Worm (Caenorhabditis elegans) whole organism, L3 larva: ENCODE results near the gene C34B4.4.

ENCODE experiments used
- R02D3.7 ChIP-seq: fragments of 150-350 bp; optimal IDR thresholded peaks from 2 replicates; lab custom pipeline; 2014; ENCODE audit warnings: missing biosample characterization, missing genetic modification characterization
- ZK546.5 ChIP-seq: sonication (generic microtip); optimal IDR thresholded peaks from 2 replicates; lab custom pipeline; 2017; ENCODE audit warnings: missing biosample characterization, missing genetic modification characterization
- ama-1 ChIP-seq: fragments of 150-350 bp; optimal IDR thresholded peaks from 2 replicates; lab custom pipeline; 2018
- ceh-16 ChIP-seq: sonication (generic microtip); optimal IDR thresholded peaks from 2 replicates; lab custom pipeline; 2017; ENCODE audit warnings: missing biosample characterization, missing genetic modification characterization
- ceh-28 ChIP-seq: fragments of 150-350 bp; optimal IDR thresholded peaks from 2 replicates; lab custom pipeline; 2014; ENCODE audit warnings: missing biosample characterization, missing genetic modification reagents, missing genetic modification characterization
- ceh-82 ChIP-seq: fragments of 150-350 bp; optimal IDR thresholded peaks from 2 replicates; lab custom pipeline; 2014; ENCODE audit warnings: missing biosample characterization, missing genetic modification characterization
- daf-12 ChIP-seq: fragments of 150-350 bp; optimal IDR thresholded peaks from 2 replicates; lab custom pipeline; 2014; ENCODE audit warnings: missing biosample characterization, missing genetic modification reagents, missing genetic modification characterization
- elt-1 ChIP-seq: fragments of 150-350 bp; optimal IDR thresholded peaks from 2 replicates; lab custom pipeline; 2014; ENCODE audit warnings: missing biosample characterization, missing genetic modification characterization
- elt-2 ChIP-seq: sonication (generic microtip); optimal IDR thresholded peaks from 2 replicates; lab custom pipeline; 2016; ENCODE audit warnings: missing genetic modification reagents, mild to moderate bottlenecking, missing genetic modification characterization, missing compliant biosample characterization
- elt-3 ChIP-seq, 3 experiments: fragments of 150-350 bp in 1 of 3; sonication (generic microtip) in 2 of 3; optimal IDR thresholded peaks; 2 replicates in 2 of 3; 4 replicates in 1 of 3; lab custom pipeline; 2014 to 2017; ENCODE audit warnings: missing biosample characterization in 3 of 3, missing genetic modification characterization in 3 of 3
- eor-1 ChIP-seq, 2 experiments: fragments of 150-350 bp; optimal IDR thresholded peaks; 2 replicates each; lab custom pipeline; 2014 to 2018; ENCODE audit warnings: missing biosample characterization in 2 of 2, missing genetic modification characterization in 2 of 2
- fkh-10 ChIP-seq: sonication (generic microtip); optimal IDR thresholded peaks from 2 replicates; lab custom pipeline; 2017; ENCODE audit warnings: missing biosample characterization, missing genetic modification reagents, missing genetic modification characterization
- fkh-2 ChIP-seq: fragments of 150-350 bp; optimal IDR thresholded peaks from 2 replicates; lab custom pipeline; 2014; ENCODE audit warnings: missing biosample characterization, missing genetic modification reagents, missing genetic modification characterization
- hmg-11 ChIP-seq: sonication (generic microtip); optimal IDR thresholded peaks from 2 replicates; lab custom pipeline; 2016; ENCODE audit warnings: missing genetic modification characterization, missing compliant biosample characterization
- jun-1 ChIP-seq: fragments of 150-350 bp; optimal IDR thresholded peaks from 2 replicates; lab custom pipeline; 2014; ENCODE audit warnings: missing biosample characterization, missing genetic modification reagents, missing genetic modification characterization
- lin-15B ChIP-seq: fragments of 150-350 bp; optimal IDR thresholded peaks from 2 replicates; lab custom pipeline; 2014; ENCODE audit warnings: missing biosample characterization, missing genetic modification characterization
- mdl-1 ChIP-seq: fragments of 150-350 bp; optimal IDR thresholded peaks from 2 replicates; lab custom pipeline; 2014; ENCODE audit warnings: missing biosample characterization, missing genetic modification characterization
- mml-1 ChIP-seq: fragments of 150-350 bp; sonication (generic microtip); optimal IDR thresholded peaks from 3 replicates; lab custom pipeline; 2014; ENCODE audit warnings: missing biosample characterization, missing genetic modification characterization
- nfya-1 ChIP-seq: sonication (generic microtip); optimal IDR thresholded peaks from 2 replicates; lab custom pipeline; 2017; ENCODE audit warnings: missing genetic modification characterization, mild to moderate bottlenecking, missing compliant biosample characterization, antibody characterized with exemption, moderate library complexity; ENCODE audit not compliant: insufficient read depth
- nhr-23 ChIP-seq: fragments of 150-350 bp; optimal IDR thresholded peaks from 2 replicates; lab custom pipeline; 2014; ENCODE audit warnings: missing biosample characterization, missing genetic modification reagents, missing genetic modification characterization
- nhr-237 ChIP-seq: fragments of 150-350 bp; optimal IDR thresholded peaks from 2 replicates; lab custom pipeline; 2014; ENCODE audit warnings: missing biosample characterization, missing genetic modification characterization
- nhr-28 ChIP-seq: fragments of 150-350 bp; optimal IDR thresholded peaks from 2 replicates; lab custom pipeline; 2014; ENCODE audit warnings: missing biosample characterization, missing genetic modification characterization
- nhr-43 ChIP-seq: sonication (generic microtip); optimal IDR thresholded peaks from 2 replicates; lab custom pipeline; 2016; ENCODE audit warnings: mild to moderate bottlenecking, missing genetic modification characterization, missing compliant biosample characterization; ENCODE audit not compliant: poor library complexity, severe bottlenecking
- nhr-67 ChIP-seq: fragments of 150-350 bp; optimal IDR thresholded peaks from 2 replicates; lab custom pipeline; 2014; ENCODE audit warnings: missing biosample characterization, missing genetic modification characterization
- nhr-76 ChIP-seq: fragments of 150-350 bp; sonication (generic microtip); optimal IDR thresholded peaks from 5 replicates; lab custom pipeline; 2014; ENCODE audit warnings: missing biosample characterization, missing genetic modification characterization
- pha-4 ChIP-seq: fragments of 150-350 bp; optimal IDR thresholded peaks from 2 replicates; lab custom pipeline; 2014; ENCODE audit warnings: missing biosample characterization, missing genetic modification reagents, missing genetic modification characterization
- pqm-1 ChIP-seq: fragments of 150-350 bp; optimal IDR thresholded peaks from 2 replicates; lab custom pipeline; 2017; ENCODE audit warnings: missing biosample characterization, missing genetic modification characterization, inconsistent platforms
- sea-2 ChIP-seq: fragments of 150-350 bp; sonication (generic microtip); optimal IDR thresholded peaks from 4 replicates; lab custom pipeline; 2014; ENCODE audit warnings: missing biosample characterization, missing genetic modification reagents, missing genetic modification characterization
- skn-1 ChIP-seq: fragments of 150-350 bp; optimal IDR thresholded peaks from 2 replicates; lab custom pipeline; 2014; ENCODE audit warnings: missing biosample characterization, missing genetic modification characterization
- snpc-4 ChIP-seq: fragments of 150-350 bp; optimal IDR thresholded peaks from 2 replicates; lab custom pipeline; 2014; ENCODE audit warnings: missing biosample characterization, missing genetic modification characterization
- tbx-2 ChIP-seq: sonication (generic microtip); optimal IDR thresholded peaks from 2 replicates; lab custom pipeline; 2016; ENCODE audit warnings: mild to moderate bottlenecking, missing genetic modification characterization, missing compliant biosample characterization
- unc-62 ChIP-seq: fragments of 150-350 bp; sonication (generic microtip); optimal IDR thresholded peaks from 4 replicates; lab custom pipeline; 2014; ENCODE audit warnings: missing biosample characterization, missing genetic modification reagents, missing genetic modification characterization
- zag-1 ChIP-seq: fragments of 150-350 bp; optimal IDR thresholded peaks from 2 replicates; lab custom pipeline; 2014; ENCODE audit warnings: missing biosample characterization, missing genetic modification characterization
- ztf-11 ChIP-seq: fragments of 150-350 bp; optimal IDR thresholded peaks from 2 replicates; lab custom pipeline; 2014; ENCODE audit warnings: missing biosample characterization, missing genetic modification characterization
- ztf-4 ChIP-seq: fragments of 150-350 bp; optimal IDR thresholded peaks from 2 replicates; lab custom pipeline; 2014; ENCODE audit warnings: missing biosample characterization, missing genetic modification characterization

Gene C34B4.4

ce11 chrV:13112937-13113497 lies 22.8 kb downstream of the C34B4.4 start:
- TF ChIP-seq mml-1 (tag; lab: Kevin White, UChicago): no peak
- no peak for TF ChIP-seq ztf-11 (tag; lab: Kevin White, UChicago)
- no peak for TF ChIP-seq nhr-76 (tag; lab: Kevin White, UChicago)
- TF ChIP-seq unc-62 (GFP tag; lab: Kevin White, UChicago): peak; percentile 8
- peak; percentile 9 for TF ChIP-seq elt-1

- TF ChIP-seq nhr-237: no peak
- TF ChIP-seq ztf-4 (tag; lab: Kevin White, UChicago): no peak
- TF ChIP-seq eor-1 (tag; optimal IDR thresholded peaks at IDR 0.05; lab: Kevin White, UChicago): no peak
- TF ChIP-seq ceh-16 (tag; lab: Kevin White, UChicago): no peak
- no peak for TF ChIP-seq nhr-28
- no peak for TF ChIP-seq skn-1
- no peak for TF ChIP-seq R02D3.7
- no peak for TF ChIP-seq elt-2 (tag; lab: Kevin White, UChicago)
- no peak for TF ChIP-seq nhr-23 (tag; lab: Kevin White, UChicago)
- TF ChIP-seq mml-1 (tag; lab: Kevin White, UChicago): no peak
- TF ChIP-seq nfya-1 (tag; lab: Kevin White, UChicago): no peak
- TF ChIP-seq nhr-43 (tag; lab: Kevin White, UChicago): no peak
- TF ChIP-seq hmg-11 (tag; lab: Kevin White, UChicago): no peak
- no peak for TF ChIP-seq ceh-28 (tag; lab: Kevin White, UChicago)
- TF ChIP-seq zag-1 (tag; lab: Kevin White, UChicago): no peak
- no peak for TF ChIP-seq tbx-2
- no peak for TF ChIP-seq unc-62 (GFP tag; lab: Kevin White, UChicago)
- TF ChIP-seq lin-15B (tag; lab: Kevin White, UChicago): no peak
- TF ChIP-seq ztf-11 (tag; lab: Kevin White, UChicago): no peak
These were observed 24.5 kb downstream of the C34B4.4 start for ce11 chrV:13114552-13115237.

- TF ChIP-seq ceh-82 (tag; lab: Kevin White, UChicago) (no peak), nhr-23 (tag; lab: Kevin White, UChicago) (peak; percentile 24), daf-12 (no peak), nhr-237 (no peak), snpc-4 (tag; lab: Kevin White, UChicago) (no peak), ztf-4 (tag; lab: Kevin White, UChicago) (no peak), ceh-16 (tag; lab: Kevin White, UChicago) (no peak)
These were observed 26.0 kb downstream of the C34B4.4 start, which contains the start of gene acly-2 for ce11 chrV:13116114-13116603. Gene acly-2 (plus strand): TSS chrV:13116488.

ce11 chrV:13120097-13120496 lies 29.9 kb downstream of the C34B4.4 start, which contains the start of gene max-1:
Gene max-1 (minus strand): TSS chrV:13120220.
- TF ChIP-seq mdl-1 (no peak), pqm-1 (tag; lab: Kevin White, UChicago) (no peak), nhr-67 (tag; lab: Kevin White, UChicago) (no peak), nhr-76 (tag; lab: Kevin White, UChicago) (no peak), ceh-16 (tag; lab: Kevin White, UChicago) (no peak), jun-1 (tag; lab: Kevin White, UChicago) (no peak), lin-15B (tag; lab: Kevin White, UChicago) (no peak), sea-2 (GFP tag; lab: Kevin White, UChicago) (no peak), fkh-10 (no peak), elt-1 (no peak)

ce11 chrV:13121266-13121665 lies 31.1 kb downstream of the C34B4.4 start:
- TF ChIP-seq ama-1 (lab: Kevin White, UChicago) (no peak), ceh-16 (tag; lab: Kevin White, UChicago) (no peak), ZK546.5 (tag; lab: Kevin White, UChicago) (no peak), nhr-23 (tag; lab: Kevin White, UChicago) (no peak), elt-3 (tag; optimal IDR thresholded peaks at IDR 0.05; lab: Kevin White, UChicago) (no peak), ceh-28 (tag; lab: Kevin White, UChicago) (no peak), eor-1 (tag; optimal IDR thresholded peaks at IDR 0.05; lab: Kevin White, UChicago) (no peak), elt-2 (tag; lab: Kevin White, UChicago) (no peak), mdl-1 (no peak), hmg-11 (tag; lab: Kevin White, UChicago) (no peak), daf-12 (no peak), ztf-4 (tag; lab: Kevin White, UChicago) (no peak), nhr-76 (tag; lab: Kevin White, UChicago) (no peak), ceh-82 (tag; lab: Kevin White, UChicago) (no peak), fkh-2 (tag; lab: Kevin White, UChicago) (no peak), nhr-28 (no peak), pha-4 (tag; lab: Kevin White, UChicago) (no peak)
